Fruit fly (Drosophila melanogaster) whole organism, embryonic: ENCODE results near the gene CG10508.

Experiments used
- Adf1 ChIP-seq: fragments of 200-800 bp; sonication (Bioruptor generic); IDR thresholded peaks from 2 replicates; pipeline ENCODE4 v1.3.6; 2022; ENCODE audit warnings: missing biosample characterization, missing genetic modification characterization
- Asciz ChIP-seq: fragments of 200-800 bp; sonication (Bioruptor generic); optimal IDR thresholded peaks from 2 replicates; lab custom pipeline; 2017; ENCODE audit warnings: missing biosample characterization, mild to moderate bottlenecking, missing genetic modification characterization, missing genetic modification reagents
- CG11695 ChIP-seq: fragments of 200-800 bp; sonication (Bioruptor generic); IDR thresholded peaks from 3 replicates; pipeline ENCODE4 v1.3.6; 2022; ENCODE audit warnings: missing biosample characterization, missing genetic modification characterization
- CG1832 ChIP-seq: fragments of 200-800 bp; sonication (Bioruptor generic); optimal IDR thresholded peaks from 2 replicates; lab custom pipeline; 2017; ENCODE audit warnings: missing biosample characterization, mild to moderate bottlenecking, missing genetic modification characterization, inconsistent platforms
- CG34224 ChIP-seq: fragments of 200-800 bp; sonication (Bioruptor generic); IDR thresholded peaks from 3 replicates; pipeline ENCODE4 v1.3.6; 2022; ENCODE audit warnings: missing biosample characterization, missing genetic modification characterization; ENCODE audit not compliant: partially characterized antibody
- CG3838 ChIP-seq: fragments of 200-800 bp; sonication (Bioruptor generic); optimal IDR thresholded peaks from 3 replicates; lab custom pipeline; 2016; ENCODE audit warnings: missing biosample characterization, missing genetic modification characterization
- CG42726 ChIP-seq: fragments of 200-800 bp; sonication (Bioruptor generic); IDR thresholded peaks from 2 replicates; pipeline ENCODE4 v1.3.6; 2022; ENCODE audit warnings: missing biosample characterization, missing genetic modification characterization; ENCODE audit not compliant: partially characterized antibody
- CG4707 ChIP-seq: fragments of 200-800 bp; sonication (Bioruptor generic); optimal IDR thresholded peaks from 2 replicates; lab custom pipeline; 2018; ENCODE audit warnings: missing biosample characterization, mild to moderate bottlenecking, missing genetic modification characterization, moderate library complexity
- CG5180 ChIP-seq: fragments of 200-800 bp; sonication (Bioruptor generic); optimal IDR thresholded peaks from 3 replicates; lab custom pipeline; 2017; ENCODE audit warnings: missing biosample characterization, missing genetic modification characterization, mild to moderate bottlenecking, moderate library complexity, missing genetic modification reagents
- CG7745 ChIP-seq: fragments of 200-800 bp; sonication (Bioruptor generic); optimal IDR thresholded peaks from 2 replicates; lab custom pipeline; 2018; ENCODE audit warnings: missing biosample characterization, mild to moderate bottlenecking, missing genetic modification characterization, moderate library complexity
- CG8359 ChIP-seq: fragments of 200-800 bp; sonication (Bioruptor generic); optimal IDR thresholded peaks from 2 replicates; lab custom pipeline; 2017; ENCODE audit warnings: missing biosample characterization, mild to moderate bottlenecking, missing genetic modification characterization, borderline replicate concordance
- CG9876 ChIP-seq: fragments of 200-800 bp; sonication (Bioruptor generic); optimal IDR thresholded peaks from 2 replicates; lab custom pipeline; 2016; ENCODE audit warnings: missing biosample characterization, missing genetic modification characterization
- CG9932 ChIP-seq: fragments of 200-800 bp; sonication (Bioruptor generic); IDR thresholded peaks from 2 replicates; pipeline ENCODE4 v1.3.6; 2022; ENCODE audit warnings: missing biosample characterization, missing genetic modification characterization
- Deaf1 ChIP-seq: fragments of 200-800 bp; optimal IDR thresholded peaks from 3 replicates; lab custom pipeline; 2019; ENCODE audit warnings: missing biosample characterization, mild to moderate bottlenecking, missing genetic modification characterization, moderate library complexity
- Dip2 ChIP-seq: fragments of 200-800 bp; sonication (Bioruptor generic); IDR thresholded peaks from 2 replicates; pipeline ENCODE4 v1.3.6; 2022; ENCODE audit warnings: missing biosample characterization, missing genetic modification characterization
- Dll ChIP-seq: fragments of 200-800 bp; sonication (Bioruptor generic); IDR thresholded peaks from 4 replicates; pipeline ENCODE4 v1.3.6; 2022; ENCODE audit warnings: missing biosample characterization, missing genetic modification characterization; ENCODE audit not compliant: partially characterized antibody
- Dref ChIP-seq: fragments of 200-800 bp; sonication (Bioruptor generic); IDR thresholded peaks from 2 replicates; pipeline ENCODE4 v1.3.6; 2022; ENCODE audit warnings: missing biosample characterization, missing genetic modification characterization
- Eip74EF ChIP-seq, 2 experiments: fragments of 200-800 bp in 1 of 2; fragments of >200 bp in 1 of 2; sonication (Bioruptor generic) in 1 of 2; optimal IDR thresholded peaks; 2 replicates each; lab custom pipeline; 2017 to 2019; ENCODE audit warnings: missing biosample characterization in 2 of 2, missing genetic modification characterization in 2 of 2, mild to moderate bottlenecking in 1 of 2, moderate library complexity in 1 of 2
- Hmr ChIP-seq: fragments of 200-800 bp; sonication (Bioruptor generic); optimal IDR thresholded peaks from 3 replicates; lab custom pipeline; 2017; ENCODE audit warnings: mild to moderate bottlenecking, missing biosample characterization, missing genetic modification reagents, missing genetic modification characterization
- MTF-1 ChIP-seq: fragments of 200-800 bp; sonication (Bioruptor generic); optimal IDR thresholded peaks from 2 replicates; lab custom pipeline; 2018; ENCODE audit warnings: missing biosample characterization, mild to moderate bottlenecking, missing genetic modification characterization, borderline replicate concordance
- Nf-YB ChIP-seq: fragments of 200-800 bp; sonication (Bioruptor generic); optimal IDR thresholded peaks from 3 replicates; lab custom pipeline; 2019; ENCODE audit warnings: missing biosample characterization, mild to moderate bottlenecking, missing genetic modification characterization, moderate library complexity
- Rx ChIP-seq: fragments of 200-800 bp; sonication (Bioruptor generic); IDR thresholded peaks from 2 replicates; pipeline ENCODE4 v1.3.6; 2022; ENCODE audit warnings: missing biosample characterization, missing genetic modification characterization
- Spps ChIP-seq: fragments of 200-800 bp; sonication (Bioruptor generic); optimal IDR thresholded peaks from 2 replicates; lab custom pipeline; 2018; ENCODE audit warnings: missing biosample characterization, mild to moderate bottlenecking, missing genetic modification characterization
- Stat92E ChIP-seq, 3 experiments: fragments of >200 bp in 2 of 3; fragments of 200-800 bp in 1 of 3; sonication (Bioruptor generic) in 1 of 3; optimal IDR thresholded peaks; 2 replicates each; lab custom pipeline; 2017 to 2019; ENCODE audit warnings: missing biosample characterization in 3 of 3, missing genetic modification characterization in 3 of 3, mild to moderate bottlenecking in 1 of 3, moderate library complexity in 1 of 3
- Trl ChIP-seq, 3 experiments: fragments of >200 bp in 2 of 3; fragments of 200-800 bp in 1 of 3; sonication (Bioruptor generic) in 1 of 3; optimal IDR thresholded peaks; 2 replicates in 1 of 3; 3 replicates in 2 of 3; lab custom pipeline; 2016 to 2017; ENCODE audit warnings: missing biosample characterization in 1 of 3, missing genetic modification characterization in 1 of 3
- Vsx1 ChIP-seq: fragments of 200-800 bp; sonication (Bioruptor generic); optimal IDR thresholded peaks from 2 replicates; lab custom pipeline; 2017; ENCODE audit warnings: missing biosample characterization, mild to moderate bottlenecking, missing genetic modification characterization, missing genetic modification reagents
- Xbp1 ChIP-seq: fragments of 200-800 bp; sonication (Bioruptor generic); optimal IDR thresholded peaks from 3 replicates; lab custom pipeline; 2016; ENCODE audit warnings: missing biosample characterization, mild to moderate bottlenecking, missing genetic modification characterization
- bbx ChIP-seq: fragments of 200-800 bp; sonication (Bioruptor generic); IDR thresholded peaks from 2 replicates; pipeline ENCODE4 v1.3.6; 2022; ENCODE audit warnings: missing biosample characterization, missing genetic modification characterization; ENCODE audit not compliant: partially characterized antibody
- caup ChIP-seq: fragments of 200-800 bp; sonication (Bioruptor generic); optimal IDR thresholded peaks from 3 replicates; lab custom pipeline; 2017; ENCODE audit warnings: missing biosample characterization, mild to moderate bottlenecking, missing genetic modification characterization, moderate library complexity; ENCODE audit not compliant: severe bottlenecking
- cg ChIP-seq: fragments of 200-800 bp; sonication (Bioruptor generic); optimal IDR thresholded peaks from 3 replicates; lab custom pipeline; 2019; ENCODE audit warnings: missing biosample characterization, mild to moderate bottlenecking, missing genetic modification characterization, moderate library complexity
- ci ChIP-seq: fragments of 200-800 bp; sonication (Bioruptor generic); IDR thresholded peaks from 3 replicates; pipeline ENCODE4 v1.3.6; 2022; ENCODE audit warnings: missing biosample characterization, missing genetic modification characterization
- dmrt99B ChIP-seq: fragments of 200-800 bp; sonication (Bioruptor generic); optimal IDR thresholded peaks from 2 replicates; lab custom pipeline; 2018; ENCODE audit warnings: missing biosample characterization, mild to moderate bottlenecking, missing genetic modification characterization, moderate library complexity
- fd96Cb ChIP-seq: fragments of 200-800 bp; sonication (Bioruptor generic); optimal IDR thresholded peaks from 2 replicates; lab custom pipeline; 2018; ENCODE audit warnings: missing biosample characterization, mild to moderate bottlenecking, missing genetic modification characterization, moderate library complexity
- hbn ChIP-seq: fragments of 200-800 bp; sonication (Bioruptor generic); IDR thresholded peaks from 2 replicates; pipeline ENCODE4 v1.3.6; 2022; ENCODE audit warnings: missing biosample characterization, missing genetic modification characterization; ENCODE audit not compliant: partially characterized antibody
- lab ChIP-seq: fragments of 200-800 bp; sonication (Bioruptor generic); optimal IDR thresholded peaks from 3 replicates; lab custom pipeline; 2017; ENCODE audit warnings: missing biosample characterization, missing genetic modification characterization, mild to moderate bottlenecking, moderate library complexity, missing genetic modification reagents
- nerfin-2 ChIP-seq: fragments of 200-800 bp; sonication (Bioruptor generic); IDR thresholded peaks from 2 replicates; pipeline ENCODE4 v1.3.6; 2022; ENCODE audit warnings: missing biosample characterization, missing genetic modification characterization; ENCODE audit not compliant: partially characterized antibody
- oc ChIP-seq: fragments of 200-800 bp; sonication (Bioruptor generic); optimal IDR thresholded peaks from 2 replicates; lab custom pipeline; 2018; ENCODE audit warnings: missing biosample characterization, mild to moderate bottlenecking, missing genetic modification characterization, moderate library complexity
- odd ChIP-seq: fragments of 200-800 bp; sonication (Bioruptor generic); optimal IDR thresholded peaks from 2 replicates; lab custom pipeline; 2017; ENCODE audit warnings: missing biosample characterization, mild to moderate bottlenecking, missing genetic modification characterization
- psq ChIP-seq: fragments of 200-800 bp; sonication (Bioruptor generic); optimal IDR thresholded peaks from 2 replicates; lab custom pipeline; 2017; ENCODE audit warnings: missing biosample characterization, missing genetic modification characterization
- rib ChIP-seq: fragments of 200-800 bp; sonication (Bioruptor generic); IDR thresholded peaks from 2 replicates; pipeline ENCODE4 v1.3.6; 2022; ENCODE audit warnings: missing biosample characterization, missing genetic modification characterization
- scrt ChIP-seq: fragments of 200-800 bp; sonication (Bioruptor generic); optimal IDR thresholded peaks from 2 replicates; lab custom pipeline; 2018; ENCODE audit warnings: missing biosample characterization, mild to moderate bottlenecking, missing genetic modification characterization, moderate library complexity
- shn ChIP-seq: fragments of 200-800 bp; sonication (Bioruptor generic); optimal IDR thresholded peaks from 3 replicates; lab custom pipeline; 2016; ENCODE audit warnings: missing biosample characterization, missing genetic modification characterization
- stc ChIP-seq: fragments of 200-800 bp; sonication (Bioruptor generic); IDR thresholded peaks from 2 replicates; pipeline ENCODE4 v1.3.6; 2022; ENCODE audit warnings: missing biosample characterization, missing genetic modification characterization
- unc-4 ChIP-seq: fragments of 200-800 bp; sonication (Bioruptor generic); IDR thresholded peaks from 2 replicates; pipeline ENCODE4 v1.3.6; 2022; ENCODE audit warnings: missing biosample characterization, missing genetic modification characterization; ENCODE audit not compliant: partially characterized antibody
- vvl ChIP-seq: fragments of 200-800 bp; sonication (Bioruptor generic); IDR thresholded peaks from 2 replicates; pipeline ENCODE4 v1.3.6; 2022; ENCODE audit warnings: missing biosample characterization, missing genetic modification characterization
- zen2 ChIP-seq: fragments of 200-800 bp; sonication (Bioruptor generic); IDR thresholded peaks from 3 replicates; pipeline ENCODE4 v1.3.6; 2022; ENCODE audit warnings: missing biosample characterization, missing genetic modification characterization; ENCODE audit not compliant: partially characterized antibody

The CG10508 gene

DNA sequence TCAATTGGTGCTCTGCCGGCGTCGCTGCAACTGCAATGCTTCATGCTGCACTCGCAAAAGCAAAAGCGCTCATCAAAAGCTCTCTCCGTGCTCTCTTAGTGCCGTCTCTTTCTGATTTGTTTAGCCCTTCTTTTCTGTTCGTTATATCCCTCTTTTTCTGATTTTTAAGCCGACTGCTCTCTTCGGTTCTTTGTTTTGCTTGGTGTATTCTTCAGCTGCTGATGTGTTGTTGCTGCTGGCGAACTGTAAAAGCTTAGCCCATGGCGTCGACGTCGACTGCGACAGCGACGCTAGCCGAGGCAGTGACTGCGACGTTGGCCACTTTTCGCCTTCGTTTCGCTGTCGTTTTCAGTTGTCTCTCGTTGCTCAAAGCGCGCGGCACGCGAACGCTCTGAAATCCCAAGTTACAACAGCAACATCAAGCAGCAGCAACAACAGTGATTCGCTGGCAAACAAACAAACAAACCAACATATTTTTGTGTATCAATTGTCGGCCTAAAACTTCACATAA, 30.0 kb downstream of the CG10508 start (continued):
- no peak for TF ChIP-seq CG7745 (tag; lab: Kevin White, UChicago)
- peak; percentile 11 for TF ChIP-seq Xbp1 (GFP tag; lab: Kevin White, UChicago)
- TF ChIP-seq vvl (GFP tag; lab: Robert Waterston, UW) = peak; percentile 44
- peak; percentile 56 for TF ChIP-seq oc (tag; lab: Kevin White, UChicago)
- TF ChIP-seq Hmr (GFP tag; lab: Kevin White, UChicago) = no peak
- peak; percentile 56 for TF ChIP-seq scrt (GFP tag; lab: Kevin White, UChicago)
- no peak for TF ChIP-seq CG9932
- peak; percentile 75 for TF ChIP-seq Nf-YB
- TF ChIP-seq Dip2 (GFP tag; lab: Robert Waterston, UW) = no peak
- TF ChIP-seq Vsx1 (GFP tag; lab: Kevin White, UChicago) = peak; percentile 5
- TF ChIP-seq ci (GFP tag; lab: Robert Waterston, UW) = peak; percentile 73; the same call in 2 of the 3 replicates
- peak; percentile 27; the same call in 1 of the 2 replicates for TF ChIP-seq hbn (GFP tag; lab: Robert Waterston, UW)
- peak; percentile 40 for TF ChIP-seq lab (GFP tag; lab: Kevin White, UChicago)
- TF ChIP-seq MTF-1 = peak; percentile 57
- no peak for TF ChIP-seq fd96Cb (tag; lab: Kevin White, UChicago)
- TF ChIP-seq CG34224 (GFP tag; lab: Robert Waterston, UW) = peak; percentile 57; the same call in 1 of the 3 replicates
- TF ChIP-seq Adf1 (GFP tag; lab: Robert Waterston, UW) = peak; percentile 100
- TF ChIP-seq CG9876 (GFP tag; lab: Kevin White, UChicago) = no peak
- peak in 1 of 2 experiments; percentile 29 for TF ChIP-seq Eip74EF (GFP tag; optimal IDR thresholded peaks at IDR 0.05; lab: Kevin White, UChicago)
- peak; percentile 43 for TF ChIP-seq CG1832 (GFP tag; lab: Kevin White, UChicago)
- peak; percentile 38 for TF ChIP-seq dmrt99B (tag; lab: Kevin White, UChicago)
- peak; percentile 81 to 86 for TF ChIP-seq Trl (optimal IDR thresholded peaks at IDR 0.05; lab: Kevin White, UChicago)
- TF ChIP-seq Trl (GFP tag; optimal IDR thresholded peaks at IDR 0.05; lab: Kevin White, UChicago) = no peak
- peak; percentile 17; the same call in 1 of the 2 replicates for TF ChIP-seq stc (GFP tag; lab: Robert Waterston, UW)
- no peak for TF ChIP-seq CG8359 (GFP tag; lab: Kevin White, UChicago)
- TF ChIP-seq Dref (GFP tag; lab: Robert Waterston, UW) = no peak
- TF ChIP-seq CG3838 (GFP tag; lab: Kevin White, UChicago) = peak; percentile 91
- TF ChIP-seq cg = peak; percentile 31
- TF ChIP-seq Dll (GFP tag; lab: Robert Waterston, UW) = 0 out of 4 replicates have a peak, but pooled peaks have one; percentile 43
- peak; percentile 98 for TF ChIP-seq Deaf1 (tag; lab: Kevin White, UChicago)
- TF ChIP-seq nerfin-2 = 0 out of 2 replicates have a peak, but pooled peaks have one; percentile 48
- TF ChIP-seq rib (GFP tag; lab: Robert Waterston, UW) = 0 out of 2 replicates have a peak, but pooled peaks have one; percentile 18
- no peak for TF ChIP-seq Rx
- TF ChIP-seq caup (GFP tag; lab: Kevin White, UChicago) = peak; percentile 38
- TF ChIP-seq CG5180 (GFP tag; lab: Kevin White, UChicago) = peak; percentile 24
- TF ChIP-seq odd (GFP tag; lab: Kevin White, UChicago) = peak; percentile 25
- no peak for TF ChIP-seq CG4707
- TF ChIP-seq zen2 (GFP tag; lab: Robert Waterston, UW) = peak; percentile 76; the same call in 2 of the 3 replicates
- TF ChIP-seq Spps (tag; lab: Kevin White, UChicago) = no peak
- TF ChIP-seq psq (GFP tag; lab: Kevin White, UChicago) = peak; percentile 77
- peak; percentile 55; the same call in 1 of the 2 replicates for TF ChIP-seq bbx (GFP tag; lab: Robert Waterston, UW)
- TF ChIP-seq unc-4 (GFP tag; lab: Robert Waterston, UW) = peak; percentile 47
- TF ChIP-seq Stat92E (GFP tag; optimal IDR thresholded peaks at IDR 0.05; lab: Kevin White, UChicago) = peak in 1 of 3 experiments; percentile 27
- no peak for TF ChIP-seq shn
- 0 out of 3 replicates have a peak, but pooled peaks have one; percentile 7 for TF ChIP-seq CG11695
- TF ChIP-seq Asciz (GFP tag; lab: Kevin White, UChicago) = peak; percentile 3
- TF ChIP-seq CG42726 (GFP tag; lab: Robert Waterston, UW) = peak; percentile 73
